Fruit fly (Drosophila melanogaster): ENCODE measurements around the gene CG34164.

DNA sequence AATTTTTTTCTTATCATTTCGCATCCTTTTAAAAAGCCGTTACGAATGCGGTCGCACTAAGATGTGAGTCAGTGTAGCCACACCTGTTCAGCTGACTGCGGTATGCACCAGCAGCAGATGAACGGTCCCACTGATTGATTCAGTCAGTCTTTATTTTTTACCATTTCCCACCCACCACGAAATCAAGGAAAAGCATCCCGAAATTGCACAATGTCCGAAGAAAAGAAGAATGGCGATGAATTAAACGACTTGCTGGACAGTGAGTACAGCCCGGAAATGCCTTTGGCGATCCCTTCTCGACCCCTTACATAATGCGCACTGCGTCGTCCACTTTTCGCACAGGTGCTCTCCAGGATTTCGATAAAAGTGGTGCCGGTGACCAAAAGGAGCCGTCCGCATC is 37.5 kb downstream of the CG34164 start:
- TF ChIP-seq kay (GFP tag; ENCODE audit: borderline replicate concordance) (no peak), CG1620 (GFP tag; optimal IDR thresholded peaks at IDR 0.05) (no peak), Mnt (GFP tag; optimal IDR thresholded peaks at IDR 0.05) (peak; percentile 33), CG33017 (tag; optimal IDR thresholded peaks at IDR 0.05) (no peak), tj (GFP tag; optimal IDR thresholded peaks at IDR 0.05) (no peak), Crg-1 (GFP tag; optimal IDR thresholded peaks at IDR 0.05) (no peak), CG7045 (GFP tag; optimal IDR thresholded peaks at IDR 0.05) (no peak), CG7101 (tag; optimal IDR thresholded peaks at IDR 0.05) (no peak), cic (GFP tag; optimal IDR thresholded peaks at IDR 0.05) (no peak), CG14711 (tag; optimal IDR thresholded peaks at IDR 0.05) (no peak), toe (GFP tag; optimal IDR thresholded peaks at IDR 0.05) (no peak), Hr96 (GFP tag; optimal IDR thresholded peaks at IDR 0.05) (no peak)
